2 worm cellular contexts compared by ENCODE assay signal in genomic region chrV:6354202-6354601, ce11.
TF ChIP-seq lines count a peak whose summit lies in the region.

No protein-coding gene starts in this region.

TF ChIP-seq in whole organism, L3 larva, 47 proteins besides CTCF, POLR2A, EP300 and RAD21 (continued from another document):
- TF ChIP-seq elt-1 (tag; optimal IDR thresholded peaks at IDR 0.05; lab: Kevin White, UChicago) (no peak), ceh-82 (tag; optimal IDR thresholded peaks at IDR 0.05; lab: Kevin White, UChicago) (no peak), nhr-11 (tag; optimal IDR thresholded peaks at IDR 0.05; lab: Kevin White, UChicago) (no peak), pqm-1 (tag; optimal IDR thresholded peaks at IDR 0.05; lab: Kevin White, UChicago) (no peak), nhr-77 (tag; optimal IDR thresholded peaks at IDR 0.05; lab: Kevin White, UChicago) (no peak), unc-62 (GFP tag; optimal IDR thresholded peaks at IDR 0.05; lab: Kevin White, UChicago) (no peak), zag-1 (tag; optimal IDR thresholded peaks at IDR 0.05; lab: Kevin White, UChicago) (no peak), egl-27 (tag; optimal IDR thresholded peaks at IDR 0.05; lab: Kevin White, UChicago) (no peak), jun-1 (tag; optimal IDR thresholded peaks at IDR 0.05; lab: Kevin White, UChicago) (no peak), snpc-4 (tag; optimal IDR thresholded peaks at IDR 0.05; lab: Kevin White, UChicago) (no peak), fkh-2 (tag; optimal IDR thresholded peaks at IDR 0.05; lab: Kevin White, UChicago) (no peak), nfya-1 (tag; optimal IDR thresholded peaks at IDR 0.05; lab: Kevin White, UChicago; ENCODE audit: insufficient read depth) (peak; percentile 37), elt-2 (tag; optimal IDR thresholded peaks at IDR 0.05; lab: Kevin White, UChicago) (no peak), elt-3 (tag; optimal IDR thresholded peaks at IDR 0.05; lab: Kevin White, UChicago) (peak in 1 of 3 experiments; percentile 28), nhr-67 (tag; optimal IDR thresholded peaks at IDR 0.05; lab: Kevin White, UChicago) (no peak), lsy-12 (tag; optimal IDR thresholded peaks at IDR 0.05; lab: Kevin White, UChicago) (no peak), nhr-25 (tag; optimal IDR thresholded peaks at IDR 0.05; lab: Kevin White, UChicago) (peak; percentile 96), skn-1 (tag; optimal IDR thresholded peaks at IDR 0.05; lab: Kevin White, UChicago) (no peak), ceh-28 (tag; optimal IDR thresholded peaks at IDR 0.05; lab: Kevin White, UChicago) (no peak), fkh-10 (GFP tag; optimal IDR thresholded peaks at IDR 0.05; lab: Kevin White, UChicago) (no peak), ama-1 (optimal IDR thresholded peaks at IDR 0.05; lab: Kevin White, UChicago) (no peak), nhr-76 (tag; optimal IDR thresholded peaks at IDR 0.05; lab: Kevin White, UChicago) (no peak), mdl-1 (tag; optimal IDR thresholded peaks at IDR 0.05; lab: Kevin White, UChicago) (no peak), lin-39 (tag; optimal IDR thresholded peaks at IDR 0.05; lab: Kevin White, UChicago) (no peak), egl-5 (tag; optimal IDR thresholded peaks at IDR 0.05; lab: Kevin White, UChicago) (no peak), ZK546.5 (tag; optimal IDR thresholded peaks at IDR 0.05; lab: Kevin White, UChicago) (no peak), tbx-2 (tag; optimal IDR thresholded peaks at IDR 0.05; lab: Kevin White, UChicago) (peak; percentile 51), pha-4 (tag; optimal IDR thresholded peaks at IDR 0.05; lab: Kevin White, UChicago) (no peak), mml-1 (tag; optimal IDR thresholded peaks at IDR 0.05; lab: Kevin White, UChicago) (no peak), lin-15B (tag; optimal IDR thresholded peaks at IDR 0.05; lab: Kevin White, UChicago) (no peak)

TF ChIP-seq in whole organism, L4 larva, 104 proteins besides CTCF, POLR2A, EP300 and RAD21 (continued from another document):
- TF ChIP-seq unc-39 (tag; optimal IDR thresholded peaks at IDR 0.05; lab: Kevin White, UChicago) (no peak), lin-39 (tag; optimal IDR thresholded peaks at IDR 0.05; lab: Kevin White, UChicago) (no peak), ZK337.2 (GFP tag; IDR thresholded peaks at IDR 0.05; lab: Robert Waterston, UW) (no peak), rbr-2 (tag; optimal IDR thresholded peaks at IDR 0.05; lab: Kevin White, UChicago) (no peak), ceh-28 (tag; optimal IDR thresholded peaks at IDR 0.05; lab: Kevin White, UChicago) (no peak), unc-62 (GFP tag; optimal IDR thresholded peaks at IDR 0.05 in 1 of 2; lab: Kevin White, UChicago) (no peak), unc-62 (tag; optimal IDR thresholded peaks at IDR 0.05; lab: Kevin White, UChicago) (no peak), daf-19 (GFP tag; conservative IDR thresholded peaks at IDR 0.05; lab: Robert Waterston, UW) (no peak), pqm-1 (tag; optimal IDR thresholded peaks at IDR 0.05; lab: Kevin White, UChicago) (no peak), set-16 (GFP tag; IDR thresholded peaks at IDR 0.05; lab: Robert Waterston, UW) (peak; percentile 28; the same call in 1 of the 2 replicates), skn-1 (tag; optimal IDR thresholded peaks at IDR 0.05; lab: Kevin White, UChicago) (no peak), Y105C5A.15 (GFP tag; IDR thresholded peaks at IDR 0.05; lab: Robert Waterston, UW) (no peak), lin-1 (GFP tag; IDR thresholded peaks at IDR 0.05; lab: Robert Waterston, UW) (no peak), spr-3 (GFP tag; optimal IDR thresholded peaks at IDR 0.05; lab: Kevin White, UChicago) (no peak), Y5F2A.4 (GFP tag; optimal IDR thresholded peaks at IDR 0.05; lab: Kevin White, UChicago) (no peak), R02D3.7 (tag; optimal IDR thresholded peaks at IDR 0.05; lab: Kevin White, UChicago) (no peak), attf-4 (tag; optimal IDR thresholded peaks at IDR 0.05; lab: Kevin White, UChicago) (no peak), hlh-11 (tag; optimal IDR thresholded peaks at IDR 0.05; lab: Kevin White, UChicago) (peak; percentile 76), fkh-10 (GFP tag; optimal IDR thresholded peaks at IDR 0.05; lab: Kevin White, UChicago) (no peak), lim-7 (GFP tag; IDR thresholded peaks at IDR 0.05; lab: Robert Waterston, UW) (no peak), zag-1 (tag; optimal IDR thresholded peaks at IDR 0.05; lab: Kevin White, UChicago) (no peak), hlh-30 (tag; optimal IDR thresholded peaks at IDR 0.05; lab: Kevin White, UChicago; ENCODE audit: insufficient read depth) (no peak), F10B5.3 (tag; optimal IDR thresholded peaks at IDR 0.05; lab: Kevin White, UChicago) (no peak), fos-1 (tag; optimal IDR thresholded peaks at IDR 0.05; lab: Kevin White, UChicago) (no peak), nhr-28 (tag; optimal IDR thresholded peaks at IDR 0.05; lab: Kevin White, UChicago) (peak; percentile 22), aha-1 (tag; lab: Kevin White, UChicago) (peak; percentile 78), hmg-1.1 (GFP tag; IDR thresholded peaks at IDR 0.05; lab: Robert Waterston, UW) (no peak), ZK546.5 (tag; optimal IDR thresholded peaks at IDR 0.05; lab: Kevin White, UChicago) (no peak), ama-1 (optimal IDR thresholded peaks at IDR 0.05; lab: Kevin White, UChicago) (no peak), mdl-1 (tag; optimal IDR thresholded peaks at IDR 0.05; lab: Kevin White, UChicago) (peak in 1 of 2 experiments; percentile 47), dmd-8 (GFP tag; IDR thresholded peaks at IDR 0.05; lab: Robert Waterston, UW) (no peak), lin-29 (GFP tag; IDR thresholded peaks at IDR 0.05; lab: Robert Waterston, UW) (no peak), nhr-48 (tag; optimal IDR thresholded peaks at IDR 0.05; lab: Kevin White, UChicago) (peak; percentile 79), aly-2 (tag; optimal IDR thresholded peaks at IDR 0.05; lab: Kevin White, UChicago) (no peak), nhr-25 (tag; optimal IDR thresholded peaks at IDR 0.05; lab: Kevin White, UChicago; ENCODE audit: borderline replicate concordance, insufficient read depth) (peak; percentile 2), tra-1 (GFP tag; IDR thresholded peaks at IDR 0.05; lab: Robert Waterston, UW) (no peak), F44E2.7 (GFP tag; IDR thresholded peaks at IDR 0.05; lab: Robert Waterston, UW) (no peak), mdt-29 (GFP tag; IDR thresholded peaks at IDR 0.05; lab: Robert Waterston, UW) (no peak), spr-1 (tag; optimal IDR thresholded peaks at IDR 0.05; lab: Kevin White, UChicago) (no peak), ztf-11 (tag; optimal IDR thresholded peaks at IDR 0.05; lab: Kevin White, UChicago) (no peak), T20F7.1 (GFP tag; optimal IDR thresholded peaks at IDR 0.05; lab: Kevin White, UChicago) (no peak), dmd-9 (GFP tag; IDR thresholded peaks at IDR 0.05; lab: Robert Waterston, UW) (no peak), snpc-4 (tag; optimal IDR thresholded peaks at IDR 0.05; lab: Kevin White, UChicago) (no peak), snpc-1.2 (GFP tag; IDR thresholded peaks at IDR 0.05; lab: Robert Waterston, UW) (no peak), egl-43 (GFP tag; IDR thresholded peaks at IDR 0.05; lab: Robert Waterston, UW) (no peak), cey-2 (tag; optimal IDR thresholded peaks at IDR 0.05; lab: Kevin White, UChicago; ENCODE audit: borderline replicate concordance, insufficient read depth) (no peak)
